Fruit fly (Drosophila melanogaster) whole organism, embryonic: ENCODE data around the gene Kyat.

Source experiments
- Atf-2 ChIP-seq: fragments of 200-800 bp; sonication (Bioruptor generic); optimal IDR thresholded peaks from 2 replicates; lab custom pipeline; 2016; ENCODE audit warnings: missing biosample characterization, missing genetic modification characterization
- CG1024 ChIP-seq: fragments of 200-800 bp; sonication (Bioruptor generic); IDR thresholded peaks from 2 replicates; pipeline ENCODE4 v1.3.6; 2022; ENCODE audit warnings: missing biosample characterization, missing genetic modification characterization
- CG10274 ChIP-seq: fragments of 200-800 bp; sonication (Bioruptor generic); optimal IDR thresholded peaks from 3 replicates; lab custom pipeline; 2017; ENCODE audit warnings: missing biosample characterization, mild to moderate bottlenecking, missing genetic modification characterization
- CG12299 ChIP-seq: fragments of 200-800 bp; sonication (Bioruptor generic); optimal IDR thresholded peaks from 2 replicates; lab custom pipeline; 2018; ENCODE audit warnings: missing biosample characterization, mild to moderate bottlenecking, missing genetic modification characterization
- CG15011 ChIP-seq: fragments of 200-800 bp; sonication (Bioruptor generic); optimal IDR thresholded peaks from 3 replicates; lab custom pipeline; 2018; ENCODE audit warnings: missing biosample characterization, mild to moderate bottlenecking, missing genetic modification characterization
- CG16813 ChIP-seq: fragments of 200-800 bp; sonication (Bioruptor generic); IDR thresholded peaks from 3 replicates; pipeline ENCODE4 v1.3.6; 2022; ENCODE audit warnings: missing biosample characterization, missing genetic modification characterization; ENCODE audit not compliant: partially characterized antibody
- CG16815 ChIP-seq: fragments of 200-800 bp; sonication (Bioruptor generic); optimal IDR thresholded peaks from 3 replicates; lab custom pipeline; 2017; ENCODE audit warnings: missing biosample characterization, mild to moderate bottlenecking, missing genetic modification characterization
- CG1832 ChIP-seq: fragments of 200-800 bp; sonication (Bioruptor generic); optimal IDR thresholded peaks from 2 replicates; lab custom pipeline; 2017; ENCODE audit warnings: missing biosample characterization, mild to moderate bottlenecking, missing genetic modification characterization, inconsistent platforms
- CG2202 ChIP-seq: fragments of 200-800 bp; sonication (Bioruptor generic); optimal IDR thresholded peaks from 2 replicates; lab custom pipeline; 2018; ENCODE audit warnings: missing biosample characterization, mild to moderate bottlenecking, missing genetic modification characterization
- CG32532 ChIP-seq: fragments of 200-800 bp; sonication (Bioruptor generic); IDR thresholded peaks from 2 replicates; pipeline ENCODE4 v1.3.6; 2022; ENCODE audit warnings: missing biosample characterization, missing genetic modification characterization
- CG43689 ChIP-seq: fragments of 200-800 bp; sonication (Bioruptor generic); IDR thresholded peaks from 2 replicates; pipeline ENCODE4 v1.3.6; 2022; ENCODE audit warnings: missing biosample characterization, missing genetic modification characterization
- CG4707 ChIP-seq: fragments of 200-800 bp; sonication (Bioruptor generic); optimal IDR thresholded peaks from 2 replicates; lab custom pipeline; 2018; ENCODE audit warnings: missing biosample characterization, mild to moderate bottlenecking, missing genetic modification characterization, moderate library complexity
- CG4854 ChIP-seq: fragments of 200-800 bp; sonication (Bioruptor generic); optimal IDR thresholded peaks from 2 replicates; lab custom pipeline; 2016; ENCODE audit warnings: missing biosample characterization, missing genetic modification characterization, inconsistent platforms
- CG6683 ChIP-seq: fragments of 200-800 bp; sonication (Bioruptor generic); optimal IDR thresholded peaks from 2 replicates; lab custom pipeline; 2017; ENCODE audit warnings: missing biosample characterization, mild to moderate bottlenecking, missing genetic modification characterization, missing genetic modification reagents
- CG6765 ChIP-seq: fragments of 200-800 bp; sonication (Bioruptor generic); optimal IDR thresholded peaks from 3 replicates; lab custom pipeline; 2017; ENCODE audit warnings: missing biosample characterization, mild to moderate bottlenecking, missing genetic modification characterization
- CG6813 ChIP-seq: fragments of 200-800 bp; sonication (Bioruptor generic); optimal IDR thresholded peaks from 2 replicates; lab custom pipeline; 2017; ENCODE audit warnings: missing biosample characterization, missing genetic modification characterization, mild to moderate bottlenecking, moderate library complexity, missing genetic modification reagents
- CG6854 ChIP-seq: fragments of 200-800 bp; sonication (Bioruptor generic); optimal IDR thresholded peaks from 3 replicates; lab custom pipeline; 2017; ENCODE audit warnings: missing biosample characterization, mild to moderate bottlenecking, missing genetic modification characterization
- CG9817 ChIP-seq: fragments of 200-800 bp; sonication (Bioruptor generic); optimal IDR thresholded peaks from 2 replicates; lab custom pipeline; 2018; ENCODE audit warnings: missing biosample characterization, mild to moderate bottlenecking, missing genetic modification characterization, moderate library complexity
- Dad ChIP-seq: fragments of 200-800 bp; sonication (Bioruptor generic); optimal IDR thresholded peaks from 3 replicates; lab custom pipeline; 2016; ENCODE audit warnings: missing biosample characterization, missing genetic modification characterization
- Dip3 ChIP-seq: fragments of 200-800 bp; sonication (Bioruptor generic); optimal IDR thresholded peaks from 3 replicates; lab custom pipeline; 2016; ENCODE audit warnings: missing biosample characterization, missing genetic modification characterization
- HLH4C ChIP-seq: fragments of 200-800 bp; sonication (Bioruptor generic); IDR thresholded peaks from 3 replicates; pipeline ENCODE4 v1.3.6; 2022; ENCODE audit warnings: missing biosample characterization, missing genetic modification characterization; ENCODE audit not compliant: partially characterized antibody
- Stat92E ChIP-seq, 3 experiments: fragments of >200 bp in 2 of 3; fragments of 200-800 bp in 1 of 3; sonication (Bioruptor generic) in 1 of 3; optimal IDR thresholded peaks; 2 replicates each; lab custom pipeline; 2017 to 2019; ENCODE audit warnings: missing biosample characterization in 3 of 3, missing genetic modification characterization in 3 of 3, mild to moderate bottlenecking in 1 of 3, moderate library complexity in 1 of 3
- bcd ChIP-seq: fragments of 200-800 bp; sonication (Bioruptor generic); optimal IDR thresholded peaks from 2 replicates; lab custom pipeline; 2017; ENCODE audit warnings: missing biosample characterization, mild to moderate bottlenecking, missing genetic modification characterization
- bigmax ChIP-seq: fragments of 200-800 bp; sonication (Bioruptor generic); optimal IDR thresholded peaks from 2 replicates; lab custom pipeline; 2018; ENCODE audit warnings: missing biosample characterization, mild to moderate bottlenecking, missing genetic modification characterization
- bowl ChIP-seq: fragments of 200-800 bp; sonication (Bioruptor generic); IDR thresholded peaks from 2 replicates; pipeline ENCODE4 v1.3.6; 2022; ENCODE audit warnings: missing biosample characterization, missing genetic modification characterization
- chn ChIP-seq: fragments of 200-800 bp; sonication (Bioruptor generic); optimal IDR thresholded peaks from 2 replicates; lab custom pipeline; 2016; ENCODE audit warnings: missing biosample characterization, missing genetic modification characterization
- crol ChIP-seq: fragments of 200-800 bp; sonication (Bioruptor generic); IDR thresholded peaks from 2 replicates; pipeline ENCODE4 v1.3.6; 2022; ENCODE audit warnings: missing biosample characterization, missing genetic modification characterization
- dm ChIP-seq: fragments of 200-800 bp; sonication (Bioruptor generic); optimal IDR thresholded peaks from 3 replicates; lab custom pipeline; 2016; ENCODE audit warnings: missing biosample characterization, missing genetic modification characterization
- eyg ChIP-seq: fragments of 200-800 bp; sonication (Bioruptor generic); optimal IDR thresholded peaks from 3 replicates; lab custom pipeline; 2016; ENCODE audit warnings: missing biosample characterization, missing genetic modification characterization
- ftz-f1 ChIP-seq: fragments of 200-800 bp; sonication (Bioruptor generic); optimal IDR thresholded peaks from 2 replicates; lab custom pipeline; 2016; ENCODE audit warnings: missing biosample characterization, missing genetic modification characterization
- hb ChIP-seq: fragments of 200-800 bp; sonication (Bioruptor generic); IDR thresholded peaks from 3 replicates; pipeline ENCODE4 v1.3.6; 2022; ENCODE audit warnings: missing biosample characterization, missing genetic modification characterization; ENCODE audit not compliant: partially characterized antibody
- her ChIP-seq: fragments of 200-800 bp; sonication (Bioruptor generic); optimal IDR thresholded peaks from 2 replicates; lab custom pipeline; 2016; ENCODE audit warnings: missing biosample characterization, missing genetic modification characterization
- ind ChIP-seq: fragments of 200-800 bp; sonication (Bioruptor generic); optimal IDR thresholded peaks from 3 replicates; lab custom pipeline; 2016; ENCODE audit warnings: missing biosample characterization, missing genetic modification characterization
- insv ChIP-seq, 2 experiments: fragments of 200-800 bp; sonication (Bioruptor generic); optimal IDR thresholded peaks; 3 replicates each; lab custom pipeline; 2016 to 2018; ENCODE audit warnings: missing biosample characterization in 2 of 2, missing genetic modification characterization in 2 of 2
- klu ChIP-seq: fragments of 200-800 bp; sonication (Bioruptor generic); IDR thresholded peaks from 2 replicates; pipeline ENCODE4 v1.3.6; 2022; ENCODE audit warnings: missing biosample characterization, missing genetic modification characterization
- nerfin-1 ChIP-seq: fragments of 200-800 bp; sonication (Bioruptor generic); optimal IDR thresholded peaks from 3 replicates; lab custom pipeline; 2019; ENCODE audit warnings: missing biosample characterization, mild to moderate bottlenecking, missing genetic modification characterization, moderate library complexity
- onecut ChIP-seq: fragments of 200-800 bp; sonication (Bioruptor generic); IDR thresholded peaks from 2 replicates; pipeline ENCODE4 v1.3.6; 2022; ENCODE audit warnings: missing biosample characterization, missing genetic modification characterization
- ranshi ChIP-seq: fragments of 200-800 bp; sonication (Bioruptor generic); IDR thresholded peaks from 2 replicates; pipeline ENCODE4 v1.3.6; 2022; ENCODE audit warnings: missing biosample characterization, missing genetic modification characterization
- shn ChIP-seq: fragments of 200-800 bp; sonication (Bioruptor generic); optimal IDR thresholded peaks from 3 replicates; lab custom pipeline; 2016; ENCODE audit warnings: missing biosample characterization, missing genetic modification characterization
- sna ChIP-seq: fragments of 200-800 bp; sonication (Bioruptor generic); IDR thresholded peaks from 2 replicates; pipeline ENCODE4 v1.3.6; 2022; ENCODE audit warnings: missing biosample characterization, missing genetic modification characterization; ENCODE audit not compliant: partially characterized antibody
- ssp ChIP-seq: fragments of 200-800 bp; sonication (Bioruptor generic); IDR thresholded peaks from 2 replicates; pipeline ENCODE4 v1.3.6; 2022; ENCODE audit warnings: missing biosample characterization, missing genetic modification characterization
- sug ChIP-seq: fragments of 200-800 bp; optimal IDR thresholded peaks from 2 replicates; lab custom pipeline; 2019; ENCODE audit warnings: missing biosample characterization, mild to moderate bottlenecking, missing genetic modification characterization, moderate library complexity
- tx ChIP-seq: fragments of 200-800 bp; sonication (Bioruptor generic); optimal IDR thresholded peaks from 2 replicates; lab custom pipeline; 2016; ENCODE audit warnings: missing biosample characterization, missing genetic modification characterization
- z ChIP-seq: fragments of 200-800 bp; sonication (Bioruptor generic); IDR thresholded peaks from 3 replicates; pipeline ENCODE4 v1.3.6; 2022; ENCODE audit warnings: missing biosample characterization, missing genetic modification characterization

Kyat gene

dm6 chr3R:11869169-11869568 lies 46.9 kb upstream of the Kyat start, which contains the start of gene CG6959 (continued):
- TF ChIP-seq Atf-2 (GFP tag; lab: Kevin White, UChicago) (no peak), hb (GFP tag; lab: Robert Waterston, UW) (no peak), Stat92E (GFP tag; optimal IDR thresholded peaks at IDR 0.05; lab: Kevin White, UChicago) (no peak), CG1832 (GFP tag; lab: Kevin White, UChicago) (no peak), Dad (GFP tag; lab: Kevin White, UChicago) (no peak), CG1024 (no peak), CG9817 (no peak), ftz-f1 (GFP tag; lab: Kevin White, UChicago) (no peak), shn (GFP tag; lab: Kevin White, UChicago) (peak; percentile 2), CG6683 (no peak), bcd (GFP tag; lab: Kevin White, UChicago) (no peak), bowl (peak; percentile 28; the same call in 1 of the 2 replicates), eyg (no peak), CG2202 (tag; lab: Kevin White, UChicago) (no peak), sug (tag; lab: Kevin White, UChicago) (peak; percentile 3), z (GFP tag; lab: Robert Waterston, UW) (no peak), CG6813 (peak; percentile 50), CG4707 (GFP tag; lab: Kevin White, UChicago) (no peak), CG10274 (GFP tag; lab: Kevin White, UChicago) (no peak), klu (GFP tag; lab: Robert Waterston, UW) (0 out of 2 replicates have a peak, but pooled peaks have one; percentile 7), HLH4C (GFP tag; lab: Robert Waterston, UW) (0 out of 3 replicates have a peak, but pooled peaks have one; percentile 34), tx (GFP tag; lab: Kevin White, UChicago) (peak; percentile 5), chn (GFP tag; lab: Kevin White, UChicago) (peak; percentile 17), CG6765 (peak; percentile 30), dm (peak; percentile 40), CG4854 (GFP tag; lab: Kevin White, UChicago) (no peak), sna (GFP tag; lab: Robert Waterston, UW) (0 out of 2 replicates have a peak, but pooled peaks have one; percentile 35), CG16815 (no peak), CG12299 (tag; lab: Kevin White, UChicago) (no peak), bigmax (GFP tag; lab: Kevin White, UChicago) (peak; percentile 6), insv (GFP tag; optimal IDR thresholded peaks at IDR 0.05; lab: Kevin White, UChicago) (no peak), ranshi (GFP tag; lab: Robert Waterston, UW) (peak; percentile 25; the same call in 1 of the 2 replicates), her (no peak), CG16813 (GFP tag; lab: Robert Waterston, UW) (peak; percentile 9; the same call in 1 of the 3 replicates), CG6854 (GFP tag; lab: Kevin White, UChicago) (no peak), CG43689 (no peak), Dip3 (GFP tag; lab: Kevin White, UChicago) (no peak), CG15011 (GFP tag; lab: Kevin White, UChicago) (no peak), crol (GFP tag; lab: Robert Waterston, UW) (0 out of 2 replicates have a peak, but pooled peaks have one; percentile 37), ind (no peak), onecut (no peak), CG32532 (GFP tag; lab: Robert Waterston, UW) (0 out of 2 replicates have a peak, but pooled peaks have one; percentile 35), nerfin-1 (no peak), ssp (GFP tag; lab: Robert Waterston, UW) (no peak)
